Worm (Caenorhabditis elegans) whole organism, L2 larva: ENCODE measurements around the gene F47B8.5.
A peak's percentile ranks its signal among the peaks of the same experiment; 100 is the strongest.

ENCODE experiments used
- C34F6.9 ChIP-seq: fragments of 150-350 bp; optimal IDR thresholded peaks from 2 replicates; lab custom pipeline; 2014; ENCODE audit warnings: missing biosample characterization, missing genetic modification characterization
- R02D3.7 ChIP-seq: fragments of 150-350 bp; optimal IDR thresholded peaks from 2 replicates; lab custom pipeline; 2014; ENCODE audit warnings: missing biosample characterization, missing genetic modification characterization
- Y55F3AM.14 ChIP-seq: fragments of 200-800 bp; sonication (Bioruptor generic); optimal IDR thresholded peaks from 2 replicates; lab custom pipeline; 2018; ENCODE audit warnings: mild to moderate bottlenecking, missing genetic modification characterization, missing compliant biosample characterization
- ZK546.5 ChIP-seq: sonication (generic microtip); optimal IDR thresholded peaks from 2 replicates; lab custom pipeline; 2017; ENCODE audit warnings: missing biosample characterization, missing genetic modification characterization
- alr-1 ChIP-seq: fragments of 150-350 bp; optimal IDR thresholded peaks from 2 replicates; lab custom pipeline; 2014; ENCODE audit warnings: missing biosample characterization, missing genetic modification characterization
- aly-2 ChIP-seq: fragments of 150-350 bp; optimal IDR thresholded peaks from 2 replicates; lab custom pipeline; 2014; ENCODE audit warnings: missing biosample characterization, missing genetic modification characterization
- blmp-1 ChIP-seq: sonication (generic microtip); optimal IDR thresholded peaks from 2 replicates; lab custom pipeline; 2017; ENCODE audit warnings: missing genetic modification characterization, mild to moderate bottlenecking, missing compliant biosample characterization, antibody characterized with exemption, moderate library complexity; ENCODE audit not compliant: insufficient read depth
- ceh-82 ChIP-seq: fragments of 150-350 bp; optimal IDR thresholded peaks from 2 replicates; lab custom pipeline; 2014; ENCODE audit warnings: missing biosample characterization, missing genetic modification characterization
- dmd-4 ChIP-seq: sonication (generic microtip); optimal IDR thresholded peaks from 2 replicates; lab custom pipeline; 2017; ENCODE audit warnings: missing biosample characterization, missing genetic modification characterization
- elt-3 ChIP-seq: sonication (generic microtip); optimal IDR thresholded peaks from 2 replicates; lab custom pipeline; 2017; ENCODE audit warnings: missing biosample characterization, missing genetic modification characterization
- fos-1 ChIP-seq: fragments of 150-350 bp; optimal IDR thresholded peaks from 2 replicates; lab custom pipeline; 2014; ENCODE audit warnings: missing biosample characterization, missing genetic modification characterization
- lin-39 ChIP-seq: fragments of 150-350 bp; optimal IDR thresholded peaks from 2 replicates; lab custom pipeline; 2014; ENCODE audit warnings: missing biosample characterization, missing genetic modification reagents, missing genetic modification characterization
- mab-5 ChIP-seq: fragments of 150-350 bp; optimal IDR thresholded peaks from 2 replicates; lab custom pipeline; 2014; ENCODE audit warnings: missing biosample characterization, missing genetic modification characterization
- mbf-1 ChIP-seq: sonication (generic microtip); optimal IDR thresholded peaks from 2 replicates; lab custom pipeline; 2017; ENCODE audit warnings: missing biosample characterization, missing genetic modification characterization
- nhr-10 ChIP-seq: sonication (generic microtip); optimal IDR thresholded peaks from 2 replicates; lab custom pipeline; 2017; ENCODE audit warnings: missing biosample characterization, missing genetic modification characterization
- nhr-11 ChIP-seq: fragments of 150-350 bp; optimal IDR thresholded peaks from 2 replicates; lab custom pipeline; 2014; ENCODE audit warnings: missing biosample characterization, missing genetic modification characterization
- nhr-12 ChIP-seq: fragments of 150-350 bp; optimal IDR thresholded peaks from 2 replicates; lab custom pipeline; 2014; ENCODE audit warnings: missing biosample characterization, missing genetic modification characterization
- nhr-129 ChIP-seq: fragments of 150-350 bp; optimal IDR thresholded peaks from 2 replicates; lab custom pipeline; 2014; ENCODE audit warnings: missing biosample characterization, missing genetic modification characterization
- nhr-25 ChIP-seq: fragments of 150-350 bp; sonication (generic microtip); optimal IDR thresholded peaks from 3 replicates; lab custom pipeline; 2014; ENCODE audit warnings: missing biosample characterization, missing genetic modification characterization
- nhr-6 ChIP-seq: fragments of 150-350 bp; optimal IDR thresholded peaks from 2 replicates; lab custom pipeline; 2014; ENCODE audit warnings: missing biosample characterization, missing genetic modification characterization
- nhr-77 ChIP-seq: fragments of 150-350 bp; optimal IDR thresholded peaks from 2 replicates; lab custom pipeline; 2014; ENCODE audit warnings: missing biosample characterization, missing genetic modification characterization
- peb-1 ChIP-seq: fragments of 150-350 bp; optimal IDR thresholded peaks from 2 replicates; lab custom pipeline; 2014; ENCODE audit warnings: missing biosample characterization, missing genetic modification characterization
- sma-3 ChIP-seq: sonication (generic microtip); optimal IDR thresholded peaks from 2 replicates; lab custom pipeline; 2016; ENCODE audit warnings: missing genetic modification reagents, missing genetic modification characterization, missing compliant biosample characterization
- snpc-4 ChIP-seq: fragments of 150-350 bp; optimal IDR thresholded peaks from 2 replicates; lab custom pipeline; 2014; ENCODE audit warnings: missing biosample characterization, missing genetic modification characterization
- unc-39 ChIP-seq: fragments of 150-350 bp; optimal IDR thresholded peaks from 2 replicates; lab custom pipeline; 2014; ENCODE audit warnings: missing biosample characterization, missing genetic modification characterization
- unc-55 ChIP-seq: fragments of 150-350 bp; sonication (generic microtip); optimal IDR thresholded peaks from 3 replicates; lab custom pipeline; 2014; ENCODE audit warnings: missing biosample characterization, missing genetic modification reagents, missing genetic modification characterization
- zag-1 ChIP-seq: fragments of 150-350 bp; optimal IDR thresholded peaks from 2 replicates; lab custom pipeline; 2014; ENCODE audit warnings: missing biosample characterization, missing genetic modification characterization
- ztf-1 ChIP-seq: fragments of 200-800 bp; sonication (Bioruptor generic); conservative IDR thresholded peaks from 2 replicates; pipeline ENCODE4 v1.3.6; 2022; ENCODE audit warnings: missing genetic modification characterization, missing compliant biosample characterization

F47B8.5 gene

ce11 chrV:14320730-14321319, 6.9 kb downstream of the F47B8.5 start:
- TF ChIP-seq ceh-82 = no peak
- TF ChIP-seq Y55F3AM.14 (GFP tag; lab: Kevin White, UChicago) = peak; percentile 11
- no peak for TF ChIP-seq nhr-12 (tag; lab: Kevin White, UChicago)

- TF ChIP-seq alr-1 = no peak
- no peak for TF ChIP-seq lin-39 (tag; lab: Kevin White, UChicago)
- TF ChIP-seq nhr-11 (tag; lab: Kevin White, UChicago) = no peak
- no peak for TF ChIP-seq mbf-1 (tag; lab: Kevin White, UChicago)
- no peak for TF ChIP-seq aly-2 (tag; lab: Kevin White, UChicago)
- no peak for TF ChIP-seq ZK546.5 (tag; lab: Kevin White, UChicago)
- TF ChIP-seq ceh-82 = no peak
- no peak for TF ChIP-seq peb-1 (tag; lab: Kevin White, UChicago)
Measured at ce11 chrV:14320246-14320645, 7.4 kb downstream of the F47B8.5 start, which contains the start of gene F47B8.14. TSS of gene F47B8.14 (plus strand) at chrV:14320546.

ce11 chrV:14319101-14319781, 8.4 kb downstream of the F47B8.5 start, which contains the start of gene F47B8.13:
TSS of gene F47B8.13 (minus strand) at chrV:14319731.
- TF ChIP-seq nhr-77 (tag; lab: Kevin White, UChicago) = no peak
- TF ChIP-seq dmd-4 (tag; lab: Kevin White, UChicago) = no peak
- TF ChIP-seq ztf-1 (GFP tag; lab: Robert Waterston, UW) = no peak
- no peak for TF ChIP-seq sma-3 (GFP tag; lab: Kevin White, UChicago)
- no peak for TF ChIP-seq nhr-25 (tag; lab: Kevin White, UChicago)
- no peak for TF ChIP-seq lin-39 (tag; lab: Kevin White, UChicago)
- no peak for TF ChIP-seq nhr-6 (tag; lab: Kevin White, UChicago)
- TF ChIP-seq R02D3.7 (tag; lab: Kevin White, UChicago) = no peak
- TF ChIP-seq snpc-4 (tag; lab: Kevin White, UChicago) = no peak

DNA sequence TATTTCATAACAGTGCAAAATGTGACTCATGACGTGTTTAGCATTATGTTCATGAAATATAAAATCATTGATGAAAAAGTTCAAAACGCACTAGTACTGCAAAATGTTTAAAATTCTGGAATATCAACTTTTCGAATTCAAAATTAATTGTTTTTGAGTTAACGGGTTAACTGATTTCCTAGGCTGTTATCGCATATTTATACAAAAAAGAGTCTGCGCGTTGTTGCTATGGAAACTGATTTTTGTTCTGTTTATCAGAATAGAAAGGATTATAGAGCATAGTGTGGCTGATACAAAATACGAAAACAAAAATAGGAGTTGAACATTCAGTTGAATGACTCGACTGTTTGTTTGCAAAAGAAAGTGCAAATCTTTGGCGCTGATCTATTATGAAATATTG, 10.1 kb downstream of the F47B8.5 start:
- no peak for TF ChIP-seq fos-1 (tag; lab: Kevin White, UChicago)
- TF ChIP-seq unc-39 (tag; lab: Kevin White, UChicago) = no peak

- TF ChIP-seq elt-3 (no peak), unc-55 (GFP tag; lab: Kevin White, UChicago) (peak; percentile 19), nhr-129 (tag; lab: Kevin White, UChicago) (peak; percentile 40), unc-39 (tag; lab: Kevin White, UChicago) (no peak), C34F6.9 (tag; lab: Kevin White, UChicago) (peak; percentile 7)
Measured at ce11 chrV:14317204-14317603, 10.5 kb downstream of the F47B8.5 start.

DNA sequence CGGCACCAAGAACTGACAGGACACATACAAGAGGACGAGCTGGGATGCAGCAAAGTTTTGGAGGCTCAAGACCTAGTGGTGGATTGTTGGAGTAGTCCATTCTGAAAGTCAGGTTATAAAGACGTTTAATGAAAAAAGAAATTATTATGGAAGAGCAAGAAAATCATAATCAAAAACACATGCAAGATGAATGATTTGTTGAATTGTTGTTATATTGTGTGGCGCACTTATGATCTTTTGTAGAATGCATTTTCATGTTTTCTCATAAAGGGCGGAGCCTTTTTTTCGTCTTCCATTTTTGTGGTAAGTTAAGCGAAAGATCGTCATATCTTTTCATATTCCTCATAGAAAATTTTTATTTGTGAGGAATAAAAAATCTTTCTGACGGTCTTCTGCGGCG, 11.2 kb downstream of the F47B8.5 start, which contains the start of gene F47B8.2:
F47B8.2 (minus strand) TSS at position 101 of the 400 bp plus-strand sequence.
- TF ChIP-seq unc-55 (GFP tag; lab: Kevin White, UChicago) (no peak), lin-39 (tag; lab: Kevin White, UChicago) (no peak), C34F6.9 (tag; lab: Kevin White, UChicago) (no peak), dmd-4 (tag; lab: Kevin White, UChicago) (no peak), zag-1 (tag; lab: Kevin White, UChicago) (no peak), nhr-6 (tag; lab: Kevin White, UChicago) (no peak), unc-39 (tag; lab: Kevin White, UChicago) (no peak), ztf-1 (GFP tag; lab: Robert Waterston, UW) (no peak), blmp-1 (no peak), nhr-10 (tag; lab: Kevin White, UChicago) (no peak), alr-1 (no peak), ceh-82 (no peak), peb-1 (tag; lab: Kevin White, UChicago) (no peak), mab-5 (no peak), Y55F3AM.14 (GFP tag; lab: Kevin White, UChicago) (no peak)
